Worm (Caenorhabditis elegans) whole organism, L4 larva: Measurements from ENCODE around the gene sfxn-1.2.

Experiments
- F37D6.2 ChIP-seq: sonication (generic microtip); optimal IDR thresholded peaks from 2 replicates; lab custom pipeline; 2016; ENCODE audit warnings: mild to moderate bottlenecking, missing genetic modification characterization, missing compliant biosample characterization
- T26A8.4 ChIP-seq: fragments of 200-800 bp; sonication (Bioruptor generic); IDR thresholded peaks from 2 replicates; pipeline ENCODE4 v1.3.6; 2022; ENCODE audit warnings: missing genetic modification characterization, missing compliant biosample characterization
- ZK337.2 ChIP-seq: fragments of 200-800 bp; sonication (Bioruptor generic); IDR thresholded peaks from 2 replicates; pipeline ENCODE4 v1.3.6; 2022; ENCODE audit warnings: missing genetic modification reagents, missing genetic modification characterization, missing compliant biosample characterization
- aha-1 ChIP-seq: fragments of 150-350 bp; peaks from one replicate; lab custom pipeline; 2014; ENCODE audit warnings: missing biosample characterization, missing genetic modification characterization
- attf-4 ChIP-seq: sonication (generic microtip); optimal IDR thresholded peaks from 3 replicates; lab custom pipeline; 2017; ENCODE audit warnings: missing biosample characterization, missing genetic modification characterization
- ceh-62 ChIP-seq: sonication (generic microtip); optimal IDR thresholded peaks from 2 replicates; lab custom pipeline; 2017; ENCODE audit warnings: missing biosample characterization, missing genetic modification characterization
- daf-12 ChIP-seq: fragments of 150-350 bp; optimal IDR thresholded peaks from 2 replicates; lab custom pipeline; 2014; ENCODE audit warnings: missing biosample characterization, missing genetic modification reagents, missing genetic modification characterization
- daf-16 ChIP-seq, 3 experiments: sonication (generic microtip); optimal IDR thresholded peaks; 2 replicates each; lab custom pipeline; 2016 to 2017; ENCODE audit warnings: missing genetic modification characterization in 3 of 3, missing genetic modification reagents in 3 of 3, mild to moderate bottlenecking in 2 of 3, missing compliant biosample characterization in 2 of 3, missing biosample characterization in 1 of 3, moderate library complexity in 1 of 3
- dmd-8 ChIP-seq: fragments of 200-800 bp; sonication (Bioruptor generic); IDR thresholded peaks from 2 replicates; pipeline ENCODE4 v1.3.6; 2022; ENCODE audit warnings: missing genetic modification characterization, missing compliant biosample characterization
- egl-27 ChIP-seq: sonication (generic microtip); optimal IDR thresholded peaks from 3 replicates; lab custom pipeline; 2017; ENCODE audit warnings: missing biosample characterization, missing genetic modification reagents, missing genetic modification characterization
- egl-43 ChIP-seq: fragments of 200-800 bp; sonication (Bioruptor generic); IDR thresholded peaks from 2 replicates; pipeline ENCODE4 v1.3.6; 2022; ENCODE audit warnings: missing genetic modification reagents, missing genetic modification characterization, missing compliant biosample characterization
- hlh-11 ChIP-seq: fragments of 200-800 bp; sonication (Bioruptor generic); optimal IDR thresholded peaks from 2 replicates; lab custom pipeline; 2018; ENCODE audit warnings: mild to moderate bottlenecking, missing genetic modification characterization, missing compliant biosample characterization
- hlh-30 ChIP-seq: sonication (generic microtip); optimal IDR thresholded peaks from 2 replicates; lab custom pipeline; 2017; ENCODE audit warnings: antibody characterized with exemption, mild to moderate bottlenecking, missing genetic modification characterization, missing compliant biosample characterization; ENCODE audit not compliant: insufficient read depth
- hmg-1.1 ChIP-seq: fragments of 200-800 bp; sonication (Bioruptor generic); IDR thresholded peaks from 2 replicates; pipeline ENCODE4 v1.3.6; 2022; ENCODE audit warnings: missing genetic modification reagents, missing genetic modification characterization, missing compliant biosample characterization
- lin-29 ChIP-seq: fragments of 200-800 bp; sonication (Bioruptor generic); IDR thresholded peaks from 2 replicates; pipeline ENCODE4 v1.3.6; 2022; ENCODE audit warnings: missing genetic modification reagents, missing genetic modification characterization, missing compliant biosample characterization
- lsy-2 ChIP-seq, 2 experiments: fragments of 150-350 bp in 1 of 2; sonication (generic microtip) in 1 of 2; optimal IDR thresholded peaks; 2 replicates each; lab custom pipeline; 2014 to 2017; ENCODE audit warnings: missing biosample characterization in 2 of 2, missing genetic modification characterization in 2 of 2
- madf-9 ChIP-seq: fragments of 200-800 bp; sonication (Bioruptor generic); conservative IDR thresholded peaks from 2 replicates; pipeline ENCODE4 v1.3.6; 2022; ENCODE audit warnings: missing genetic modification reagents, missing genetic modification characterization, missing compliant biosample characterization
- mes-2 ChIP-seq: sonication (generic microtip); optimal IDR thresholded peaks from 2 replicates; lab custom pipeline; 2016; ENCODE audit warnings: missing genotype, mild to moderate bottlenecking, missing genetic modification characterization, missing compliant biosample characterization; ENCODE audit not compliant: poor library complexity, severe bottlenecking
- mxl-3 ChIP-seq: fragments of 200-800 bp; sonication (Bioruptor generic); optimal IDR thresholded peaks from 2 replicates; lab custom pipeline; 2018; ENCODE audit warnings: mild to moderate bottlenecking, missing genetic modification characterization, missing compliant biosample characterization
- nhr-237 ChIP-seq: sonication (generic microtip); optimal IDR thresholded peaks from 2 replicates; lab custom pipeline; 2017; ENCODE audit warnings: missing biosample characterization, missing genetic modification characterization
- nhr-28 ChIP-seq: fragments of 150-350 bp; optimal IDR thresholded peaks from 2 replicates; lab custom pipeline; 2014; ENCODE audit warnings: missing biosample characterization, missing genetic modification characterization
- nhr-41 ChIP-seq: fragments of 200-800 bp; sonication (Bioruptor generic); IDR thresholded peaks from 2 replicates; pipeline ENCODE4 v1.3.6; 2022; ENCODE audit warnings: missing genetic modification reagents, missing genetic modification characterization, missing compliant biosample characterization
- nhr-48 ChIP-seq: sonication (generic microtip); optimal IDR thresholded peaks from 2 replicates; lab custom pipeline; 2016; ENCODE audit warnings: mild to moderate bottlenecking, missing genetic modification characterization, missing compliant biosample characterization
- rbr-2 ChIP-seq: sonication (generic microtip); optimal IDR thresholded peaks from 2 replicates; lab custom pipeline; 2016; ENCODE audit warnings: missing genotype, missing genetic modification characterization, missing compliant biosample characterization
- sdz-12 ChIP-seq: fragments of 200-800 bp; sonication (Bioruptor generic); optimal IDR thresholded peaks from 2 replicates; lab custom pipeline; 2018; ENCODE audit warnings: mild to moderate bottlenecking, missing genetic modification characterization, missing compliant biosample characterization
- set-16 ChIP-seq: fragments of 200-800 bp; sonication (Bioruptor generic); IDR thresholded peaks from 2 replicates; pipeline ENCODE4 v1.3.6; 2022; ENCODE audit warnings: missing genetic modification reagents, missing genetic modification characterization, missing compliant biosample characterization
- unc-62 ChIP-seq, 3 experiments: fragments of 150-350 bp in 1 of 3; sonication (generic microtip); optimal IDR thresholded peaks in 2 of 3; peaks in 1 of 3; 1 replicate in 1 of 3; 2 replicates in 2 of 3; lab custom pipeline; 2014 to 2017; ENCODE audit warnings: missing biosample characterization in 3 of 3, missing genetic modification characterization in 3 of 3, missing genetic modification reagents in 3 of 3, missing genotype in 1 of 3

sfxn-1.2 gene

ce11 chrII:11181250-11181704 is 4.6 kb upstream of the sfxn-1.2 start, which contains the start of gene bigr-1 (continued):
- TF ChIP-seq mes-2 (peak; percentile 28), nhr-237 (tag; lab: Kevin White, UChicago) (no peak), nhr-48 (tag; lab: Kevin White, UChicago) (no peak), daf-16 (GFP tag; optimal IDR thresholded peaks at IDR 0.05; lab: Kevin White, UChicago) (no peak), daf-16 (tag; optimal IDR thresholded peaks at IDR 0.05; lab: Kevin White, UChicago) (peak; percentile 18), hlh-30 (tag; lab: Kevin White, UChicago) (peak; percentile 3)
- TF ChIP-seq, all 104 proteins: peak for 13

- TF ChIP-seq madf-9 (GFP tag; lab: Robert Waterston, UW) (no peak), mxl-3 (peak; percentile 51), egl-43 (GFP tag; lab: Robert Waterston, UW) (peak; percentile 70; the same call in 1 of the 2 replicates), sdz-12 (GFP tag; lab: Kevin White, UChicago) (no peak), T26A8.4 (GFP tag; lab: Robert Waterston, UW) (no peak), set-16 (GFP tag; lab: Robert Waterston, UW) (peak; percentile 38; the same call in 1 of the 2 replicates), attf-4 (tag; lab: Kevin White, UChicago) (no peak), F37D6.2 (tag; lab: Kevin White, UChicago) (peak; percentile 8), daf-16 (GFP tag; optimal IDR thresholded peaks at IDR 0.05; lab: Kevin White, UChicago) (no peak), daf-16 (tag; optimal IDR thresholded peaks at IDR 0.05; lab: Kevin White, UChicago) (peak; percentile 48), hlh-30 (tag; lab: Kevin White, UChicago) (peak; percentile 55), lsy-2 (tag; optimal IDR thresholded peaks at IDR 0.05; lab: Kevin White, UChicago) (peak in 1 of 2 experiments; percentile 50), rbr-2 (tag; lab: Kevin White, UChicago) (peak; percentile 22), hlh-11 (tag; lab: Kevin White, UChicago) (peak; percentile 58), mes-2 (peak; percentile 44), egl-27 (no peak), aha-1 (tag; lab: Kevin White, UChicago) (peak; percentile 74), nhr-41 (GFP tag; lab: Robert Waterston, UW) (no peak), hmg-1.1 (GFP tag; lab: Robert Waterston, UW) (peak; percentile 73), ceh-62 (tag; lab: Kevin White, UChicago) (no peak)
- TF ChIP-seq, all 104 proteins: peak for 12
These were observed 979 bp upstream of the sfxn-1.2 start, which contains the start of gene lir-3 for ce11 chrII:11184757-11185341. lir-3 (minus strand) TSS chrII:11184807.

- TF ChIP-seq daf-16 (GFP tag; optimal IDR thresholded peaks at IDR 0.05; lab: Kevin White, UChicago) = peak in 1 of 2 experiments; percentile 28
- no peak for TF ChIP-seq daf-16 (tag; optimal IDR thresholded peaks at IDR 0.05; lab: Kevin White, UChicago)
- peak in 1 of 2 experiments; percentile 92 for TF ChIP-seq unc-62 (GFP tag; optimal IDR thresholded peaks at IDR 0.05 in 1 of 2; lab: Kevin White, UChicago)
- TF ChIP-seq unc-62 (tag; optimal IDR thresholded peaks at IDR 0.05; lab: Kevin White, UChicago) = no peak
- TF ChIP-seq nhr-28 (tag; lab: Kevin White, UChicago) = no peak
- TF ChIP-seq, all 104 proteins: peak for 2
These were observed 2.2 kb downstream of the sfxn-1.2 start, which contains the start of gene F37H8.5 for ce11 chrII:11188026-11188425. F37H8.5 (plus strand) TSS chrII:11188206.

- TF ChIP-seq ZK337.2 (GFP tag; lab: Robert Waterston, UW) (no peak), dmd-8 (GFP tag; lab: Robert Waterston, UW) (no peak), daf-12 (tag; lab: Kevin White, UChicago) (no peak)
- TF ChIP-seq, all 104 proteins: peak for 0
These were observed 6.7 kb downstream of the sfxn-1.2 start for ce11 chrII:11192488-11192887.

ce11 chrII:11193523-11193922 is 7.7 kb downstream of the sfxn-1.2 start:
- TF ChIP-seq hlh-30 (tag; lab: Kevin White, UChicago) (peak; percentile 27), lin-29 (GFP tag; lab: Robert Waterston, UW) (no peak), unc-62 (GFP tag; optimal IDR thresholded peaks at IDR 0.05 in 1 of 2; lab: Kevin White, UChicago) (peak in 1 of 2 experiments; percentile 52), unc-62 (tag; optimal IDR thresholded peaks at IDR 0.05; lab: Kevin White, UChicago) (no peak)
- TF ChIP-seq, all 104 proteins: peak for 2
